Fruit fly (Drosophila melanogaster) whole organism, embryonic: Measurements from ENCODE around the gene senju.

Experiments used
- CG1233 ChIP-seq: fragments of 200-800 bp; sonication (Bioruptor generic); optimal IDR thresholded peaks from 4 replicates; lab custom pipeline; 2018; ENCODE audit warnings: missing biosample characterization, mild to moderate bottlenecking, missing genetic modification characterization
- CG14050 ChIP-seq: fragments of 200-800 bp; sonication (Bioruptor generic); IDR thresholded peaks from 3 replicates; pipeline ENCODE4 v1.3.6; 2022; ENCODE audit warnings: missing biosample characterization, missing genetic modification characterization
- CG15696 ChIP-seq: fragments of 200-800 bp; sonication (Bioruptor generic); optimal IDR thresholded peaks from 2 replicates; lab custom pipeline; 2019; ENCODE audit warnings: missing biosample characterization, mild to moderate bottlenecking, missing genetic modification characterization, moderate library complexity
- CG1603 ChIP-seq: fragments of 200-800 bp; sonication (Bioruptor generic); optimal IDR thresholded peaks from 2 replicates; lab custom pipeline; 2019; ENCODE audit warnings: missing biosample characterization, mild to moderate bottlenecking, missing genetic modification characterization, moderate library complexity
- CG17829 ChIP-seq: fragments of 200-800 bp; optimal IDR thresholded peaks from 2 replicates; lab custom pipeline; 2019; ENCODE audit warnings: missing biosample characterization, mild to moderate bottlenecking, missing genetic modification characterization, moderate library complexity
- CG34422 ChIP-seq: fragments of 200-800 bp; sonication (Bioruptor generic); IDR thresholded peaks from 3 replicates; pipeline ENCODE4 v1.3.6; 2022; ENCODE audit warnings: missing biosample characterization, missing genetic modification characterization
- CG5245 ChIP-seq: fragments of 200-800 bp; sonication (Bioruptor generic); optimal IDR thresholded peaks from 3 replicates; lab custom pipeline; 2016; ENCODE audit warnings: missing biosample characterization, missing genetic modification characterization
- CG5953 ChIP-seq: fragments of 200-800 bp; sonication (Bioruptor generic); IDR thresholded peaks from 2 replicates; pipeline ENCODE4 v1.3.6; 2022; ENCODE audit warnings: missing biosample characterization, missing genetic modification characterization
- CG7928 ChIP-seq: fragments of 200-800 bp; sonication (Bioruptor generic); optimal IDR thresholded peaks from 2 replicates; lab custom pipeline; 2017; ENCODE audit warnings: missing biosample characterization, mild to moderate bottlenecking, missing genetic modification characterization
- CG7987 ChIP-seq: fragments of 200-800 bp; sonication (Bioruptor generic); optimal IDR thresholded peaks from 2 replicates; lab custom pipeline; 2018; ENCODE audit warnings: missing biosample characterization, mild to moderate bottlenecking, missing genetic modification characterization, moderate library complexity
- CG9797 ChIP-seq: fragments of 200-800 bp; sonication (Bioruptor generic); optimal IDR thresholded peaks from 3 replicates; lab custom pipeline; 2018; ENCODE audit warnings: missing biosample characterization, mild to moderate bottlenecking, missing genetic modification characterization
- CTCF ChIP-seq: fragments of 200-800 bp; sonication (Bioruptor generic); optimal IDR thresholded peaks from 2 replicates; lab custom pipeline; 2017; ENCODE audit warnings: missing biosample characterization, mild to moderate bottlenecking, missing genetic modification characterization, moderate library complexity
- Dip2 ChIP-seq: fragments of 200-800 bp; sonication (Bioruptor generic); IDR thresholded peaks from 2 replicates; pipeline ENCODE4 v1.3.6; 2022; ENCODE audit warnings: missing biosample characterization, missing genetic modification characterization
- Dll ChIP-seq: fragments of 200-800 bp; sonication (Bioruptor generic); IDR thresholded peaks from 4 replicates; pipeline ENCODE4 v1.3.6; 2022; ENCODE audit warnings: missing biosample characterization, missing genetic modification characterization; ENCODE audit not compliant: partially characterized antibody
- E2f2 ChIP-seq: fragments of 200-800 bp; sonication (Bioruptor generic); IDR thresholded peaks from 2 replicates; pipeline ENCODE4 v1.3.6; 2022; ENCODE audit warnings: missing biosample characterization, missing genetic modification characterization
- ERR ChIP-seq: fragments of 200-800 bp; sonication (Bioruptor generic); optimal IDR thresholded peaks from 2 replicates; lab custom pipeline; 2016; ENCODE audit warnings: missing biosample characterization, missing genetic modification characterization
- Eip74EF ChIP-seq, 2 experiments: fragments of 200-800 bp in 1 of 2; fragments of >200 bp in 1 of 2; sonication (Bioruptor generic) in 1 of 2; optimal IDR thresholded peaks; 2 replicates each; lab custom pipeline; 2017 to 2019; ENCODE audit warnings: missing biosample characterization in 2 of 2, missing genetic modification characterization in 2 of 2, mild to moderate bottlenecking in 1 of 2, moderate library complexity in 1 of 2
- H2.0 ChIP-seq: fragments of 200-800 bp; sonication (Bioruptor generic); IDR thresholded peaks from 2 replicates; pipeline ENCODE4 v1.3.6; 2022; ENCODE audit warnings: missing biosample characterization, missing genetic modification characterization
- Hmr ChIP-seq: fragments of 200-800 bp; sonication (Bioruptor generic); optimal IDR thresholded peaks from 3 replicates; lab custom pipeline; 2017; ENCODE audit warnings: mild to moderate bottlenecking, missing biosample characterization, missing genetic modification reagents, missing genetic modification characterization
- Hr3 ChIP-seq: fragments of 200-800 bp; sonication (Bioruptor generic); optimal IDR thresholded peaks from 3 replicates; lab custom pipeline; 2016; ENCODE audit warnings: missing biosample characterization, missing genetic modification characterization
- Mad ChIP-seq: fragments of 200-800 bp; sonication (Bioruptor generic); optimal IDR thresholded peaks from 2 replicates; lab custom pipeline; 2016; ENCODE audit warnings: missing biosample characterization, missing genetic modification characterization
- Neu2 ChIP-seq: fragments of 200-800 bp; sonication (Bioruptor generic); optimal IDR thresholded peaks from 3 replicates; lab custom pipeline; 2016; ENCODE audit warnings: missing biosample characterization, missing genetic modification characterization, borderline replicate concordance
- Nf-YB ChIP-seq: fragments of 200-800 bp; sonication (Bioruptor generic); optimal IDR thresholded peaks from 3 replicates; lab custom pipeline; 2019; ENCODE audit warnings: missing biosample characterization, mild to moderate bottlenecking, missing genetic modification characterization, moderate library complexity
- Oli ChIP-seq: fragments of 200-800 bp; sonication (Bioruptor generic); optimal IDR thresholded peaks from 2 replicates; lab custom pipeline; 2018; ENCODE audit warnings: missing biosample characterization, mild to moderate bottlenecking, missing genetic modification characterization, moderate library complexity
- Sox102F ChIP-seq: fragments of 200-800 bp; sonication (Bioruptor generic); optimal IDR thresholded peaks from 2 replicates; lab custom pipeline; 2018; ENCODE audit warnings: missing biosample characterization, mild to moderate bottlenecking, missing genetic modification characterization, moderate library complexity
- dati ChIP-seq: fragments of 200-800 bp; sonication (Bioruptor generic); IDR thresholded peaks from 2 replicates; pipeline ENCODE4 v1.3.6; 2022; ENCODE audit warnings: missing biosample characterization, missing genetic modification characterization
- dpn ChIP-seq, 2 experiments: fragments of 200-800 bp; sonication (Bioruptor generic); optimal IDR thresholded peaks; 3 replicates each; lab custom pipeline; 2016; ENCODE audit warnings: missing biosample characterization in 2 of 2, missing genetic modification characterization in 2 of 2
- dysf ChIP-seq: fragments of 200-800 bp; sonication (Bioruptor generic); IDR thresholded peaks from 3 replicates; pipeline ENCODE4 v1.3.6; 2022; ENCODE audit warnings: missing biosample characterization, missing genetic modification characterization
- fd102C ChIP-seq: fragments of 200-800 bp; sonication (Bioruptor generic); optimal IDR thresholded peaks from 2 replicates; lab custom pipeline; 2018; ENCODE audit warnings: missing biosample characterization, mild to moderate bottlenecking, missing genetic modification characterization, moderate library complexity
- ftz-f1 ChIP-seq: fragments of 200-800 bp; sonication (Bioruptor generic); optimal IDR thresholded peaks from 2 replicates; lab custom pipeline; 2016; ENCODE audit warnings: missing biosample characterization, missing genetic modification characterization
- gem ChIP-seq: fragments of 200-800 bp; sonication (Bioruptor generic); optimal IDR thresholded peaks from 2 replicates; lab custom pipeline; 2019; ENCODE audit warnings: missing biosample characterization, mild to moderate bottlenecking, missing genetic modification characterization, moderate library complexity
- ham ChIP-seq: fragments of 200-800 bp; sonication (Bioruptor generic); IDR thresholded peaks from 2 replicates; pipeline ENCODE4 v1.3.6; 2022; ENCODE audit warnings: missing biosample characterization, missing genetic modification characterization
- jing ChIP-seq: fragments of 200-800 bp; sonication (Bioruptor generic); optimal IDR thresholded peaks from 2 replicates; lab custom pipeline; 2018; ENCODE audit warnings: missing biosample characterization, mild to moderate bottlenecking, missing genetic modification characterization
- ken ChIP-seq: fragments of 200-800 bp; sonication (Bioruptor generic); IDR thresholded peaks from 3 replicates; pipeline ENCODE4 v1.3.6; 2022; ENCODE audit warnings: missing biosample characterization, missing genetic modification characterization
- klu ChIP-seq: fragments of 200-800 bp; sonication (Bioruptor generic); IDR thresholded peaks from 2 replicates; pipeline ENCODE4 v1.3.6; 2022; ENCODE audit warnings: missing biosample characterization, missing genetic modification characterization
- lbe ChIP-seq: fragments of 200-800 bp; sonication (Bioruptor generic); optimal IDR thresholded peaks from 2 replicates; lab custom pipeline; 2016; ENCODE audit warnings: missing biosample characterization, mild to moderate bottlenecking, missing genetic modification characterization
- maf-S ChIP-seq: fragments of 200-800 bp; sonication (Bioruptor generic); optimal IDR thresholded peaks from 2 replicates; lab custom pipeline; 2016; ENCODE audit warnings: missing biosample characterization, missing genetic modification characterization
- mirr ChIP-seq: fragments of 200-800 bp; sonication (Bioruptor generic); optimal IDR thresholded peaks from 3 replicates; lab custom pipeline; 2018; ENCODE audit warnings: missing biosample characterization, mild to moderate bottlenecking, missing genetic modification characterization
- nau ChIP-seq: fragments of 200-800 bp; sonication (Bioruptor generic); optimal IDR thresholded peaks from 3 replicates; lab custom pipeline; 2017; ENCODE audit warnings: missing biosample characterization, mild to moderate bottlenecking, missing genetic modification characterization, missing genetic modification reagents
- org-1 ChIP-seq: fragments of 200-800 bp; sonication (Bioruptor generic); optimal IDR thresholded peaks from 2 replicates; lab custom pipeline; 2017; ENCODE audit warnings: missing biosample characterization, missing genetic modification characterization
- pb ChIP-seq: fragments of 200-800 bp; sonication (Bioruptor generic); optimal IDR thresholded peaks from 3 replicates; lab custom pipeline; 2016; ENCODE audit warnings: missing biosample characterization, missing genetic modification characterization
- prd ChIP-seq, 3 experiments: fragments of >200 bp in 2 of 3; fragments of 200-800 bp in 1 of 3; sonication (Bioruptor generic) in 1 of 3; optimal IDR thresholded peaks in 2 of 3; IDR thresholded peaks in 1 of 3; 2 replicates in 2 of 3; 3 replicates in 1 of 3; pipeline versions ENCODE4 v1.3.6 to Lab custom; 2017 to 2022; ENCODE audit warnings: missing biosample characterization in 1 of 3, missing genetic modification characterization in 1 of 3
- rib ChIP-seq: fragments of 200-800 bp; sonication (Bioruptor generic); IDR thresholded peaks from 2 replicates; pipeline ENCODE4 v1.3.6; 2022; ENCODE audit warnings: missing biosample characterization, missing genetic modification characterization
- sd ChIP-seq: fragments of 200-800 bp; sonication (Bioruptor generic); optimal IDR thresholded peaks from 3 replicates; lab custom pipeline; 2018; ENCODE audit warnings: missing biosample characterization, mild to moderate bottlenecking, missing genetic modification characterization, moderate library complexity
- seq ChIP-seq: fragments of 200-800 bp; sonication (Bioruptor generic); IDR thresholded peaks from 2 replicates; pipeline ENCODE4 v1.3.6; 2022; ENCODE audit warnings: missing biosample characterization, missing genetic modification characterization
- sqz ChIP-seq: fragments of 200-800 bp; sonication (Bioruptor generic); optimal IDR thresholded peaks from 3 replicates; lab custom pipeline; 2018; ENCODE audit warnings: missing biosample characterization, mild to moderate bottlenecking, missing genetic modification characterization
- stwl ChIP-seq: fragments of 200-800 bp; sonication (Bioruptor generic); optimal IDR thresholded peaks from 3 replicates; lab custom pipeline; 2018; ENCODE audit warnings: missing biosample characterization, mild to moderate bottlenecking, missing genetic modification characterization, moderate library complexity
- ttk ChIP-seq: fragments of 200-800 bp; sonication (Bioruptor generic); IDR thresholded peaks from 2 replicates; pipeline ENCODE4 v2.1.2; 2022; ENCODE audit warnings: missing biosample characterization, missing genetic modification characterization
- wek ChIP-seq: fragments of 200-800 bp; sonication (Bioruptor generic); optimal IDR thresholded peaks from 3 replicates; lab custom pipeline; 2018; ENCODE audit warnings: missing biosample characterization, mild to moderate bottlenecking, missing genetic modification characterization, moderate library complexity

The senju gene

DNA sequence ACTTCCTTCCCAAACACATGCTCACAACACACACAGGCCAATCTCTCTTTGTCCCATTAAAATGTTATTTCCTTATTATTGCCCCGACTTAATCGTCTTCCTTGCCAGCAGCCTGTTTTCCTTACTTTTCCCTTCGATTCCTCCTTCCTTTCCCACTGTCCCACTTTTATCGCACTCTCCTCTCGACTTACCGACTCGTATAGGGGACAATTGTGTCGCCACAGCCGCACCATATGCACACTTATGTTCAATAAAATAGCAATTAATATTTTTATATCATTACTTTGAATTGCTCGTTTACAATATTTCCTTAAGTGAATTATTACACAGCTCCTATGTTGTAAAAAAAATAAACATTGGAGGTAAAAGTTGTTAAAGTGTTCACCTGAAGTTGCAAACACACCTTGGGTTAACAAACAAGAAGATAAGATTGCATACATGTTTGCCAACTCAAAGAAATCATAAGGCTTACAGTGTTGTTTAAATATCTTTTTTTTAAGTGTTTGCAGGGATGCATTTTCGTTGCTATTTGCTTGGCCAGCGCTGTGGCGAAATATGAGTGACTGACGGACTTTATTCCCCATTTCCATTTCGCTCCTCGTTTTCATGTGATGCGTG is 34.4 kb downstream of the senju start (continued):
- TF ChIP-seq Neu2 (GFP tag; lab: Kevin White, UChicago): no peak
- peak; percentile 34 for TF ChIP-seq CTCF (GFP tag; lab: Kevin White, UChicago)
- no peak for TF ChIP-seq stwl (tag; lab: Kevin White, UChicago)
- peak; percentile 87 for TF ChIP-seq gem (tag; lab: Kevin White, UChicago)
- TF ChIP-seq ken (GFP tag; lab: Robert Waterston, UW): 0 out of 3 replicates have a peak, but pooled peaks have one; percentile 33
- TF ChIP-seq CG17829 (tag; lab: Kevin White, UChicago): peak; percentile 78
- peak; percentile 50 for TF ChIP-seq lbe (GFP tag; lab: Kevin White, UChicago)
- TF ChIP-seq mirr (GFP tag; lab: Kevin White, UChicago): peak; percentile 48
- TF ChIP-seq wek (GFP tag; lab: Kevin White, UChicago): peak; percentile 59
- peak; percentile 49; the same call in 1 of the 3 replicates for TF ChIP-seq CG34422
- TF ChIP-seq ttk (GFP tag; lab: Robert Waterston, UW): peak; percentile 54; the same call in 1 of the 2 replicates
- peak; percentile 86 for TF ChIP-seq nau
- TF ChIP-seq CG1233: peak; percentile 78
- peak; percentile 85 for TF ChIP-seq Oli (tag; lab: Kevin White, UChicago)
- TF ChIP-seq org-1: peak; percentile 76
- TF ChIP-seq Dip2: no peak
- no peak for TF ChIP-seq klu
- peak; percentile 67 for TF ChIP-seq jing (GFP tag; lab: Kevin White, UChicago)
- TF ChIP-seq Eip74EF (GFP tag; optimal IDR thresholded peaks at IDR 0.05; lab: Kevin White, UChicago): peak in 1 of 2 experiments; percentile 87
- TF ChIP-seq maf-S (GFP tag; lab: Kevin White, UChicago): peak; percentile 40
- peak; percentile 60; the same call in 1 of the 2 replicates for TF ChIP-seq CG5953 (GFP tag; lab: Robert Waterston, UW)
- peak; percentile 48 for TF ChIP-seq Hr3 (GFP tag; lab: Kevin White, UChicago)
- TF ChIP-seq Nf-YB: peak; percentile 66
- TF ChIP-seq sd (tag; lab: Kevin White, UChicago): peak; percentile 27
- peak; percentile 88 for TF ChIP-seq Sox102F
- peak; percentile 54 for TF ChIP-seq CG7987 (GFP tag; lab: Kevin White, UChicago)
- TF ChIP-seq H2.0 (GFP tag; lab: Robert Waterston, UW): peak; percentile 50; the same call in 1 of the 2 replicates
- no peak for TF ChIP-seq CG9797
- TF ChIP-seq prd (optimal IDR thresholded peaks at IDR 0.05; lab: Kevin White, UChicago): no peak
- TF ChIP-seq prd (GFP tag; IDR thresholded peaks at IDR 0.05; lab: Robert Waterston, UW): peak; percentile 65
- peak; percentile 60 for TF ChIP-seq sqz (GFP tag; lab: Kevin White, UChicago)
- peak; percentile 77 for TF ChIP-seq seq (GFP tag; lab: Robert Waterston, UW)
- TF ChIP-seq rib (GFP tag; lab: Robert Waterston, UW): 0 out of 2 replicates have a peak, but pooled peaks have one; percentile 33
- peak; percentile 69 for TF ChIP-seq CG5245 (GFP tag; lab: Kevin White, UChicago)
- TF ChIP-seq Dll: no peak
- no peak for TF ChIP-seq ftz-f1 (GFP tag; lab: Kevin White, UChicago)
- TF ChIP-seq CG1603 (tag; lab: Kevin White, UChicago): peak; percentile 70
- TF ChIP-seq Hmr: peak; percentile 78
- TF ChIP-seq fd102C (GFP tag; lab: Kevin White, UChicago): peak; percentile 17
- peak; percentile 8 for TF ChIP-seq CG7928 (GFP tag; lab: Kevin White, UChicago)
- no peak for TF ChIP-seq dati (GFP tag; lab: Robert Waterston, UW)
- peak; percentile 68 for TF ChIP-seq Mad (GFP tag; lab: Kevin White, UChicago)
- TF ChIP-seq pb (GFP tag; lab: Kevin White, UChicago): peak; percentile 68
- peak; percentile 72 for TF ChIP-seq CG15696 (tag; lab: Kevin White, UChicago)
- peak; percentile 65 for TF ChIP-seq dysf
- peak; percentile 50 for TF ChIP-seq E2f2
- peak; percentile 34 for TF ChIP-seq ERR (GFP tag; lab: Kevin White, UChicago)
- TF ChIP-seq dpn (GFP tag; optimal IDR thresholded peaks at IDR 0.05; lab: Kevin White, UChicago): peak; percentile 72 to 74
- TF ChIP-seq CG14050 (GFP tag; lab: Robert Waterston, UW): peak; percentile 26; the same call in 1 of the 3 replicates
- TF ChIP-seq ham (GFP tag; lab: Robert Waterston, UW): no peak
